Worm (Caenorhabditis elegans) whole organism, midembryonic: ENCODE measurements around the gene sqv-2.

Experiments used
- cog-1 ChIP-seq: sonication (generic microtip); optimal IDR thresholded peaks from 2 replicates; lab custom pipeline; 2016; ENCODE audit warnings: missing genetic modification characterization, missing compliant biosample characterization
- flt-1 ChIP-seq: fragments of 200-800 bp; sonication (Bioruptor generic); IDR thresholded peaks from 2 replicates; pipeline ENCODE4 v1.3.6; 2022; ENCODE audit warnings: missing genetic modification characterization, missing compliant biosample characterization
- klf-2 ChIP-seq: fragments of 200-800 bp; sonication (Bioruptor generic); conservative IDR thresholded peaks from 2 replicates; pipeline ENCODE4 v1.3.6; 2022; ENCODE audit warnings: missing genetic modification reagents, missing genetic modification characterization, missing compliant biosample characterization
- med-1 ChIP-seq: sonication (generic microtip); optimal IDR thresholded peaks from 2 replicates; lab custom pipeline; 2017; ENCODE audit warnings: missing genetic modification characterization, mild to moderate bottlenecking, missing compliant biosample characterization, antibody characterized with exemption, missing genetic modification reagents; ENCODE audit not compliant: insufficient read depth
- ref-1 ChIP-seq: fragments of 200-800 bp; sonication (Bioruptor generic); conservative IDR thresholded peaks from 2 replicates; pipeline ENCODE4 v1.3.6; 2022; ENCODE audit warnings: missing genetic modification reagents, missing genetic modification characterization, missing compliant biosample characterization
- tab-1 ChIP-seq: fragments of 200-800 bp; sonication (Bioruptor generic); IDR thresholded peaks from 2 replicates; pipeline ENCODE4 v1.3.6; 2022; ENCODE audit warnings: missing genetic modification characterization, missing compliant biosample characterization
- ztf-23 ChIP-seq: fragments of 200-800 bp; sonication (Bioruptor generic); IDR thresholded peaks from 2 replicates; pipeline ENCODE4 v1.3.6; 2022; ENCODE audit warnings: missing genetic modification reagents, missing genetic modification characterization, missing compliant biosample characterization
- ztf-29 ChIP-seq: fragments of 200-800 bp; sonication (Bioruptor generic); IDR thresholded peaks from 2 replicates; pipeline ENCODE4 v1.3.6; 2022; ENCODE audit warnings: missing genetic modification reagents, missing genetic modification characterization, missing compliant biosample characterization

- TF ChIP-seq flt-1 (peak; percentile 81), klf-2 (GFP tag; lab: Robert Waterston, UW) (no peak), ztf-29 (GFP tag; lab: Robert Waterston, UW) (no peak), med-1 (GFP tag; lab: Kevin White, UChicago) (no peak), ztf-23 (GFP tag; lab: Robert Waterston, UW) (peak; percentile 52; the same call in 1 of the 2 replicates), cog-1 (tag; lab: Kevin White, UChicago) (no peak), ref-1 (GFP tag; lab: Robert Waterston, UW) (no peak), tab-1 (GFP tag; lab: Robert Waterston, UW) (peak; percentile 64)
Observed at ce11 chrII:2859873-2860821, 34.0 kb downstream of the sqv-2 start.
